Worm (Caenorhabditis elegans) whole organism, midembryonic: ENCODE data around the gene F33G12.6.

Experiments
- flt-1 ChIP-seq: fragments of 200-800 bp; sonication (Bioruptor generic); IDR thresholded peaks from 2 replicates; pipeline ENCODE4 v1.3.6; 2022; ENCODE audit warnings: missing genetic modification characterization, missing compliant biosample characterization
- klf-2 ChIP-seq: fragments of 200-800 bp; sonication (Bioruptor generic); conservative IDR thresholded peaks from 2 replicates; pipeline ENCODE4 v1.3.6; 2022; ENCODE audit warnings: missing genetic modification reagents, missing genetic modification characterization, missing compliant biosample characterization
- med-1 ChIP-seq: sonication (generic microtip); optimal IDR thresholded peaks from 2 replicates; lab custom pipeline; 2017; ENCODE audit warnings: missing genetic modification characterization, mild to moderate bottlenecking, missing compliant biosample characterization, antibody characterized with exemption, missing genetic modification reagents; ENCODE audit not compliant: insufficient read depth
- ref-1 ChIP-seq: fragments of 200-800 bp; sonication (Bioruptor generic); conservative IDR thresholded peaks from 2 replicates; pipeline ENCODE4 v1.3.6; 2022; ENCODE audit warnings: missing genetic modification reagents, missing genetic modification characterization, missing compliant biosample characterization
- tab-1 ChIP-seq: fragments of 200-800 bp; sonication (Bioruptor generic); IDR thresholded peaks from 2 replicates; pipeline ENCODE4 v1.3.6; 2022; ENCODE audit warnings: missing genetic modification characterization, missing compliant biosample characterization
- ztf-23 ChIP-seq: fragments of 200-800 bp; sonication (Bioruptor generic); IDR thresholded peaks from 2 replicates; pipeline ENCODE4 v1.3.6; 2022; ENCODE audit warnings: missing genetic modification reagents, missing genetic modification characterization, missing compliant biosample characterization

- TF ChIP-seq med-1 (GFP tag; lab: Kevin White, UChicago) (no peak), ref-1 (no peak), klf-2 (GFP tag; lab: Robert Waterston, UW) (no peak), ztf-23 (GFP tag; lab: Robert Waterston, UW) (no peak), tab-1 (GFP tag; lab: Robert Waterston, UW) (no peak), flt-1 (GFP tag; lab: Robert Waterston, UW) (no peak)
Measured at ce11 chrII:5081124-5081913, 31.6 kb downstream of the F33G12.6 start, which contains the start of gene dsh-2.
